Worm (Caenorhabditis elegans) whole organism, L1 larva: Measurements from ENCODE around the gene daf-18.

Experiments used
- C34B4.2 ChIP-seq: sonication (generic microtip); optimal IDR thresholded peaks from 2 replicates; lab custom pipeline; 2017; ENCODE audit warnings: mild to moderate bottlenecking, missing genetic modification characterization, missing compliant biosample characterization
- Y116A8C.19 ChIP-seq: sonication (generic microtip); optimal IDR thresholded peaks from 2 replicates; lab custom pipeline; 2016; ENCODE audit warnings: missing compliant biosample characterization, missing genetic modification characterization, borderline replicate concordance
- aha-1 ChIP-seq: fragments of 150-350 bp; optimal IDR thresholded peaks from 2 replicates; lab custom pipeline; 2014; ENCODE audit warnings: missing biosample characterization, missing genetic modification characterization
- alr-1 ChIP-seq: fragments of 200-800 bp; sonication (Bioruptor generic); optimal IDR thresholded peaks from 2 replicates; lab custom pipeline; 2018; ENCODE audit warnings: borderline replicate concordance, mild to moderate bottlenecking, missing genetic modification characterization, missing compliant biosample characterization
- ama-1 ChIP-seq: fragments of 150-350 bp; optimal IDR thresholded peaks from 2 replicates; lab custom pipeline; 2014
- blmp-1 ChIP-seq: fragments of 150-350 bp; optimal IDR thresholded peaks from 2 replicates; lab custom pipeline; 2014; ENCODE audit warnings: missing biosample characterization, missing genetic modification characterization
- ceh-63 ChIP-seq: fragments of 200-800 bp; sonication (Bioruptor generic); optimal IDR thresholded peaks from 2 replicates; lab custom pipeline; 2018; ENCODE audit warnings: mild to moderate bottlenecking, missing genetic modification characterization, missing compliant biosample characterization
- ceh-8 ChIP-seq: fragments of 200-800 bp; sonication (Bioruptor generic); optimal IDR thresholded peaks from 2 replicates; lab custom pipeline; 2018; ENCODE audit warnings: mild to moderate bottlenecking, missing genetic modification characterization, moderate library complexity, missing compliant biosample characterization
- ceh-82 ChIP-seq, 3 experiments: fragments of 150-350 bp in 1 of 3; sonication (generic microtip) in 2 of 3; optimal IDR thresholded peaks; 2 replicates each; lab custom pipeline; 2014 to 2017; ENCODE audit warnings: missing biosample characterization in 3 of 3, missing genetic modification characterization in 3 of 3
- ceh-88 ChIP-seq: fragments of 200-800 bp; sonication (Bioruptor generic); IDR thresholded peaks from 2 replicates; pipeline ENCODE4 v1.3.6; 2022; ENCODE audit warnings: missing genetic modification characterization, missing compliant biosample characterization
- ceh-90 ChIP-seq: sonication (generic microtip); optimal IDR thresholded peaks from 2 replicates; lab custom pipeline; 2016; ENCODE audit warnings: missing genetic modification characterization, missing compliant biosample characterization
- ces-1 ChIP-seq: fragments of 150-350 bp; optimal IDR thresholded peaks from 2 replicates; lab custom pipeline; 2014; ENCODE audit warnings: missing biosample characterization, missing genetic modification reagents, missing genetic modification characterization
- dsc-1 ChIP-seq: sonication (generic microtip); optimal IDR thresholded peaks from 2 replicates; lab custom pipeline; 2016; ENCODE audit warnings: mild to moderate bottlenecking, missing genetic modification characterization, missing compliant biosample characterization
- egl-13 ChIP-seq: sonication (generic microtip); optimal IDR thresholded peaks from 2 replicates; lab custom pipeline; 2016; ENCODE audit warnings: missing genotype, missing genetic modification reagents, missing genetic modification characterization, missing compliant biosample characterization
- egl-27 ChIP-seq, 2 experiments: fragments of 150-350 bp in 1 of 2; sonication (generic microtip); optimal IDR thresholded peaks; 3 replicates each; lab custom pipeline; 2017 to 2018; ENCODE audit warnings: missing biosample characterization in 2 of 2, missing genetic modification characterization in 2 of 2, missing genetic modification reagents in 2 of 2
- elt-2 ChIP-seq: sonication (generic microtip); optimal IDR thresholded peaks from 2 replicates; lab custom pipeline; 2016; ENCODE audit warnings: missing genetic modification characterization, mild to moderate bottlenecking, inconsistent platforms, missing compliant biosample characterization, missing genetic modification reagents
- fkh-10 ChIP-seq: sonication (generic microtip); optimal IDR thresholded peaks from 2 replicates; lab custom pipeline; 2017; ENCODE audit warnings: missing biosample characterization, missing genetic modification reagents, missing genetic modification characterization
- fkh-4 ChIP-seq: sonication (generic microtip); optimal IDR thresholded peaks from 2 replicates; lab custom pipeline; 2016; ENCODE audit warnings: missing compliant biosample characterization, missing genetic modification characterization, borderline replicate concordance
- fos-1 ChIP-seq: fragments of 150-350 bp; optimal IDR thresholded peaks from 2 replicates; lab custom pipeline; 2014; ENCODE audit warnings: missing biosample characterization, missing genetic modification characterization
- grh-1 ChIP-seq: fragments of 200-800 bp; sonication (Bioruptor generic); IDR thresholded peaks from 2 replicates; pipeline ENCODE4 v1.3.6; 2022; ENCODE audit warnings: missing genetic modification reagents, missing genetic modification characterization, missing compliant biosample characterization
- hlh-4 ChIP-seq: sonication (generic microtip); optimal IDR thresholded peaks from 2 replicates; lab custom pipeline; 2016; ENCODE audit warnings: mild to moderate bottlenecking, missing genetic modification characterization, missing compliant biosample characterization
- hpl-2 ChIP-seq: fragments of 150-350 bp; optimal IDR thresholded peaks from 2 replicates; lab custom pipeline; 2014; ENCODE audit warnings: missing biosample characterization, missing genetic modification reagents, missing genetic modification characterization
- irx-1 ChIP-seq: sonication (generic microtip); optimal IDR thresholded peaks from 2 replicates; lab custom pipeline; 2016; ENCODE audit warnings: missing genetic modification characterization, missing compliant biosample characterization
- isw-1 ChIP-seq: fragments of 200-800 bp; sonication (Bioruptor generic); IDR thresholded peaks from 2 replicates; pipeline ENCODE4 v1.3.6; 2022; ENCODE audit warnings: missing genetic modification characterization, missing compliant biosample characterization
- jun-1 ChIP-seq: fragments of 150-350 bp; optimal IDR thresholded peaks from 2 replicates; lab custom pipeline; 2014; ENCODE audit warnings: missing biosample characterization, missing genetic modification reagents, missing genetic modification characterization
- lin-13 ChIP-seq: fragments of 150-350 bp; optimal IDR thresholded peaks from 2 replicates; lab custom pipeline; 2014; ENCODE audit warnings: missing biosample characterization, missing genetic modification reagents, missing genetic modification characterization
- lsy-2 ChIP-seq, 2 experiments: fragments of 150-350 bp; optimal IDR thresholded peaks; 2 replicates each; lab custom pipeline; 2014; ENCODE audit warnings: missing biosample characterization in 2 of 2, missing genetic modification characterization in 2 of 2
- mab-9 ChIP-seq: fragments of 200-800 bp; sonication (Bioruptor generic); IDR thresholded peaks from 2 replicates; pipeline ENCODE4 v1.3.6; 2022; ENCODE audit warnings: missing genetic modification reagents, missing genetic modification characterization, missing compliant biosample characterization
- mdl-1 ChIP-seq, 2 experiments: fragments of 150-350 bp; optimal IDR thresholded peaks; 2 replicates each; lab custom pipeline; 2014 to 2017; ENCODE audit warnings: missing biosample characterization in 2 of 2, missing genetic modification characterization in 2 of 2, inconsistent platforms in 1 of 2
- mep-1 ChIP-seq: fragments of 150-350 bp; optimal IDR thresholded peaks from 2 replicates; lab custom pipeline; 2014; ENCODE audit warnings: missing biosample characterization, missing genetic modification characterization
- nhr-12 ChIP-seq: sonication (generic microtip); optimal IDR thresholded peaks from 2 replicates; lab custom pipeline; 2017; ENCODE audit warnings: missing biosample characterization, missing genetic modification characterization
- nhr-28 ChIP-seq: fragments of 150-350 bp; optimal IDR thresholded peaks from 2 replicates; lab custom pipeline; 2014; ENCODE audit warnings: missing biosample characterization, missing genetic modification characterization
- nhr-47 ChIP-seq: sonication (generic microtip); optimal IDR thresholded peaks from 2 replicates; lab custom pipeline; 2016; ENCODE audit warnings: mild to moderate bottlenecking, missing genetic modification characterization, moderate library complexity, missing compliant biosample characterization
- nhr-71 ChIP-seq: sonication (generic microtip); optimal IDR thresholded peaks from 2 replicates; lab custom pipeline; 2016; ENCODE audit warnings: mild to moderate bottlenecking, missing genetic modification characterization, moderate library complexity, missing compliant biosample characterization
- nhr-76 ChIP-seq: sonication (generic microtip); optimal IDR thresholded peaks from 2 replicates; lab custom pipeline; 2017; ENCODE audit warnings: missing biosample characterization, missing genetic modification characterization
- nhr-84 ChIP-seq: sonication (generic microtip); optimal IDR thresholded peaks from 2 replicates; lab custom pipeline; 2017; ENCODE audit warnings: missing biosample characterization, missing genetic modification characterization
- nhr-85 ChIP-seq: sonication (generic microtip); peaks from one replicate; lab custom pipeline; 2016; ENCODE audit warnings: missing genetic modification characterization, inconsistent platforms, missing compliant biosample characterization
- pag-3 ChIP-seq: sonication (generic microtip); optimal IDR thresholded peaks from 2 replicates; lab custom pipeline; 2017; ENCODE audit warnings: missing genetic modification characterization, mild to moderate bottlenecking, missing compliant biosample characterization, antibody characterized with exemption, borderline replicate concordance; ENCODE audit not compliant: insufficient read depth
- pax-3 ChIP-seq: fragments of 200-800 bp; sonication (Bioruptor generic); optimal IDR thresholded peaks from 2 replicates; lab custom pipeline; 2018; ENCODE audit warnings: mild to moderate bottlenecking, missing genetic modification characterization, moderate library complexity, missing compliant biosample characterization
- rnt-1 ChIP-seq: sonication (generic microtip); optimal IDR thresholded peaks from 2 replicates; lab custom pipeline; 2016; ENCODE audit warnings: mild to moderate bottlenecking, missing genetic modification characterization, moderate library complexity, missing compliant biosample characterization
- skn-1 ChIP-seq: fragments of 150-350 bp; optimal IDR thresholded peaks from 2 replicates; lab custom pipeline; 2014; ENCODE audit warnings: missing biosample characterization, missing genetic modification characterization
- snpc-4 ChIP-seq: fragments of 150-350 bp; optimal IDR thresholded peaks from 2 replicates; lab custom pipeline; 2014; ENCODE audit warnings: missing biosample characterization, missing genetic modification characterization
- snu-23 ChIP-seq: sonication (generic microtip); optimal IDR thresholded peaks from 2 replicates; lab custom pipeline; 2016; ENCODE audit warnings: missing genetic modification characterization, missing compliant biosample characterization
- sox-4 ChIP-seq: sonication (generic microtip); optimal IDR thresholded peaks from 2 replicates; lab custom pipeline; 2016; ENCODE audit warnings: missing genetic modification characterization, missing compliant biosample characterization
- sup-37 ChIP-seq: fragments of 200-800 bp; sonication (Bioruptor generic); optimal IDR thresholded peaks from 2 replicates; lab custom pipeline; 2018; ENCODE audit warnings: mild to moderate bottlenecking, missing genetic modification characterization, missing compliant biosample characterization
- tbx-2 ChIP-seq: sonication (generic microtip); optimal IDR thresholded peaks from 2 replicates; lab custom pipeline; 2016; ENCODE audit warnings: missing genetic modification characterization, missing compliant biosample characterization
- unc-30 ChIP-seq: sonication (generic microtip); optimal IDR thresholded peaks from 2 replicates; lab custom pipeline; 2017; ENCODE audit warnings: missing biosample characterization, missing genetic modification characterization
- unc-62 ChIP-seq: fragments of 150-350 bp; optimal IDR thresholded peaks from 2 replicates; lab custom pipeline; 2014; ENCODE audit warnings: missing biosample characterization, missing genetic modification reagents, missing genetic modification characterization
- vab-15 ChIP-seq: sonication (generic microtip); optimal IDR thresholded peaks from 2 replicates; lab custom pipeline; 2017; ENCODE audit warnings: missing genotype, mild to moderate bottlenecking, missing genetic modification characterization, missing compliant biosample characterization
- xbp-1 ChIP-seq: sonication (generic microtip); optimal IDR thresholded peaks from 2 replicates; lab custom pipeline; 2016; ENCODE audit warnings: missing genetic modification characterization, missing compliant biosample characterization
- zag-1 ChIP-seq: fragments of 150-350 bp; optimal IDR thresholded peaks from 2 replicates; lab custom pipeline; 2014; ENCODE audit warnings: missing biosample characterization, missing genetic modification characterization
- zip-4 ChIP-seq: fragments of 200-800 bp; sonication (Bioruptor generic); optimal IDR thresholded peaks from 2 replicates; lab custom pipeline; 2018; ENCODE audit warnings: mild to moderate bottlenecking, missing genetic modification characterization, moderate library complexity, missing compliant biosample characterization
- ztf-4 ChIP-seq: fragments of 150-350 bp; optimal IDR thresholded peaks from 2 replicates; lab custom pipeline; 2014; ENCODE audit warnings: missing biosample characterization, missing genetic modification characterization

The daf-18 gene

ce11 chrIV:390279-390678 lies 34.7 kb downstream of the daf-18 start, which contains the start of the genes ears-2 and uncp-18 (continued):
- peak; percentile 93 for TF ChIP-seq dsc-1 (tag; lab: Kevin White, UChicago)
- TF ChIP-seq grh-1 (GFP tag; lab: Robert Waterston, UW): peak; percentile 79
- peak; percentile 95 for TF ChIP-seq nhr-71 (tag; lab: Kevin White, UChicago)
- peak; percentile 70 for TF ChIP-seq sup-37 (GFP tag; lab: Kevin White, UChicago)
- no peak for TF ChIP-seq pag-3
- TF ChIP-seq snu-23 (GFP tag; lab: Kevin White, UChicago): peak; percentile 94
- no peak for TF ChIP-seq zag-1 (tag; lab: Kevin White, UChicago)
- peak; percentile 7 for TF ChIP-seq Y116A8C.19 (tag; lab: Kevin White, UChicago)
- TF ChIP-seq jun-1 (tag; lab: Kevin White, UChicago): peak; percentile 67
- TF ChIP-seq nhr-85: peak; percentile 92
- TF ChIP-seq ceh-63 (GFP tag; lab: Kevin White, UChicago): no peak
- peak; percentile 83 for TF ChIP-seq lin-13 (GFP tag; lab: Kevin White, UChicago)
- TF ChIP-seq nhr-47 (tag; lab: Kevin White, UChicago): peak; percentile 93
- peak; percentile 74 for TF ChIP-seq elt-2 (tag; lab: Kevin White, UChicago)
- peak; percentile 65 for TF ChIP-seq zip-4 (GFP tag; lab: Kevin White, UChicago)
- no peak for TF ChIP-seq alr-1 (tag; lab: Kevin White, UChicago)
- TF ChIP-seq nhr-84: no peak
- peak; percentile 73 for TF ChIP-seq irx-1 (tag; lab: Kevin White, UChicago)
- peak; percentile 84 for TF ChIP-seq egl-13 (tag; lab: Kevin White, UChicago)
- TF ChIP-seq isw-1: peak; percentile 80
- TF ChIP-seq rnt-1 (tag; lab: Kevin White, UChicago): peak; percentile 97
- TF ChIP-seq blmp-1 (tag; lab: Kevin White, UChicago): peak; percentile 77
- TF ChIP-seq ceh-82 (tag; optimal IDR thresholded peaks at IDR 0.05; lab: Kevin White, UChicago): peak; percentile 89 to 95 (median 92)
- TF ChIP-seq mep-1: peak; percentile 87
- peak in 1 of 2 experiments; percentile 63 for TF ChIP-seq egl-27 (tag; optimal IDR thresholded peaks at IDR 0.05; lab: Kevin White, UChicago)
- TF ChIP-seq xbp-1 (tag; lab: Kevin White, UChicago): peak; percentile 92
- peak; percentile 56 for TF ChIP-seq fkh-4
- TF ChIP-seq nhr-12 (tag; lab: Kevin White, UChicago): no peak
- no peak for TF ChIP-seq nhr-76 (tag; lab: Kevin White, UChicago)
- TF ChIP-seq ces-1 (GFP tag; lab: Kevin White, UChicago): no peak
- TF ChIP-seq fos-1: peak; percentile 63
- peak; percentile 77 for TF ChIP-seq ceh-8 (GFP tag; lab: Kevin White, UChicago)
- peak; percentile 49 for TF ChIP-seq ceh-90 (tag; lab: Kevin White, UChicago)
- no peak for TF ChIP-seq C34B4.2 (tag; lab: Kevin White, UChicago)
- TF ChIP-seq aha-1 (tag; lab: Kevin White, UChicago): no peak
- no peak for TF ChIP-seq unc-62 (GFP tag; lab: Kevin White, UChicago)
- TF ChIP-seq fkh-10: peak; percentile 78
- TF ChIP-seq snpc-4 (tag; lab: Kevin White, UChicago): peak; percentile 83
- peak; percentile 5 for TF ChIP-seq ama-1 (lab: Kevin White, UChicago)
- peak; percentile 87 for TF ChIP-seq vab-15 (tag; lab: Kevin White, UChicago)
- peak; percentile 32 for TF ChIP-seq hlh-4 (tag; lab: Kevin White, UChicago)
- TF ChIP-seq tbx-2 (tag; lab: Kevin White, UChicago): peak; percentile 93
- TF ChIP-seq nhr-28 (tag; lab: Kevin White, UChicago): no peak
- peak; percentile 89 for TF ChIP-seq pax-3 (tag; lab: Kevin White, UChicago)
- peak; percentile 64; the same call in 1 of the 2 replicates for TF ChIP-seq mab-9 (GFP tag; lab: Robert Waterston, UW)
- TF ChIP-seq unc-30 (tag; lab: Kevin White, UChicago): no peak
- TF ChIP-seq ceh-88: peak; percentile 65
- TF ChIP-seq lsy-2 (tag; optimal IDR thresholded peaks at IDR 0.05; lab: Kevin White, UChicago): peak; percentile 94
- TF ChIP-seq ztf-4: peak; percentile 92
- peak; percentile 90 for TF ChIP-seq sox-4 (tag; lab: Kevin White, UChicago)
- peak; percentile 60 for TF ChIP-seq hpl-2 (GFP tag; lab: Kevin White, UChicago)
- TF ChIP-seq skn-1 (tag; lab: Kevin White, UChicago): peak; percentile 95
- peak in 1 of 2 experiments; percentile 64 for TF ChIP-seq mdl-1 (tag; optimal IDR thresholded peaks at IDR 0.05; lab: Kevin White, UChicago)
